Fruit fly (Drosophila melanogaster) whole organism: ENCODE results near the gene CG11786.

Experiments used
- CG8478 ChIP-seq: fragments of >200 bp; optimal IDR thresholded peaks from 2 replicates; lab custom pipeline; 2018; ENCODE audit warnings: inconsistent platforms
- Dll ChIP-seq: fragments of >200 bp; optimal IDR thresholded peaks from 2 replicates; lab custom pipeline; 2017
- EcR ChIP-seq, 2 experiments: fragments of >200 bp; optimal IDR thresholded peaks; 2 replicates each; lab custom pipeline; 2017; ENCODE audit warnings: missing biosample characterization in 2 of 2, missing genetic modification characterization in 2 of 2, missing genetic modification reagents in 2 of 2
- pan ChIP-seq: fragments of >200 bp; optimal IDR thresholded peaks from 2 replicates; lab custom pipeline; 2017
- psq ChIP-seq: fragments of >200 bp; optimal IDR thresholded peaks from 2 replicates; lab custom pipeline; 2017
- usp ChIP-seq: fragments of >200 bp; optimal IDR thresholded peaks from 2 replicates; lab custom pipeline; 2017; ENCODE audit warnings: missing biosample characterization, missing genetic modification characterization, mixed read lengths

- TF ChIP-seq pan (lab: Kevin White, UChicago) = no peak
- no peak for TF ChIP-seq usp (GFP tag; lab: Kevin White, UChicago)
- TF ChIP-seq psq = no peak
- no peak for TF ChIP-seq CG8478 (lab: Kevin White, UChicago)
- no peak for TF ChIP-seq Dll (lab: Kevin White, UChicago)
- no peak for TF ChIP-seq EcR (GFP tag; optimal IDR thresholded peaks at IDR 0.05; lab: Kevin White, UChicago)
These were observed 19.1 kb downstream of the CG11786 start, which contains the start of the genes veli and PQBP1 for dm6 chr3R:25064907-25065841.
